Fruit fly (Drosophila melanogaster) whole organism, embryonic: ENCODE results near the gene CG5104.

Experiments used
- Aef1 ChIP-seq: fragments of 200-800 bp; sonication (Bioruptor generic); IDR thresholded peaks from 3 replicates; pipeline ENCODE4 v1.3.6; 2022; ENCODE audit warnings: missing biosample characterization, missing genetic modification characterization
- Atf-2 ChIP-seq: fragments of 200-800 bp; sonication (Bioruptor generic); optimal IDR thresholded peaks from 2 replicates; lab custom pipeline; 2016; ENCODE audit warnings: missing biosample characterization, missing genetic modification characterization
- B-H1 ChIP-seq: fragments of 200-800 bp; sonication (Bioruptor generic); IDR thresholded peaks from 3 replicates; pipeline ENCODE4 v1.3.6; 2022; ENCODE audit warnings: missing biosample characterization, missing genetic modification characterization
- C15 ChIP-seq: fragments of 200-800 bp; sonication (Bioruptor generic); IDR thresholded peaks from 3 replicates; pipeline ENCODE4 v1.3.6; 2022; ENCODE audit warnings: missing biosample characterization, missing genetic modification characterization
- CG1024 ChIP-seq: fragments of 200-800 bp; sonication (Bioruptor generic); IDR thresholded peaks from 2 replicates; pipeline ENCODE4 v1.3.6; 2022; ENCODE audit warnings: missing biosample characterization, missing genetic modification characterization
- CG11560 ChIP-seq: fragments of 200-800 bp; sonication (Bioruptor generic); IDR thresholded peaks from 3 replicates; pipeline ENCODE4 v1.3.6; 2022; ENCODE audit warnings: missing biosample characterization, missing genetic modification characterization
- CG12299 ChIP-seq: fragments of 200-800 bp; sonication (Bioruptor generic); optimal IDR thresholded peaks from 2 replicates; lab custom pipeline; 2018; ENCODE audit warnings: missing biosample characterization, mild to moderate bottlenecking, missing genetic modification characterization
- CG12942 ChIP-seq: fragments of 200-800 bp; sonication (Bioruptor generic); optimal IDR thresholded peaks from 3 replicates; lab custom pipeline; 2016; ENCODE audit warnings: missing biosample characterization, missing genetic modification characterization
- CG13894 ChIP-seq: fragments of 200-800 bp; sonication (Bioruptor generic); optimal IDR thresholded peaks from 3 replicates; lab custom pipeline; 2018; ENCODE audit warnings: missing biosample characterization, mild to moderate bottlenecking, missing genetic modification characterization, moderate library complexity
- CG1603 ChIP-seq: fragments of 200-800 bp; sonication (Bioruptor generic); optimal IDR thresholded peaks from 2 replicates; lab custom pipeline; 2019; ENCODE audit warnings: missing biosample characterization, mild to moderate bottlenecking, missing genetic modification characterization, moderate library complexity
- CG18599 ChIP-seq: fragments of 200-800 bp; sonication (Bioruptor generic); optimal IDR thresholded peaks from 3 replicates; lab custom pipeline; 2017; ENCODE audit warnings: missing biosample characterization, missing genetic modification characterization, mild to moderate bottlenecking, moderate library complexity, missing genetic modification reagents
- CG2712 ChIP-seq: fragments of 200-800 bp; optimal IDR thresholded peaks from 3 replicates; lab custom pipeline; 2019; ENCODE audit warnings: missing biosample characterization, mild to moderate bottlenecking, missing genetic modification characterization, moderate library complexity
- CG30020 ChIP-seq: fragments of 200-800 bp; optimal IDR thresholded peaks from 2 replicates; lab custom pipeline; 2019; ENCODE audit warnings: missing biosample characterization, mild to moderate bottlenecking, missing genetic modification characterization, moderate library complexity
- CG30403 ChIP-seq: fragments of 200-800 bp; sonication (Bioruptor generic); optimal IDR thresholded peaks from 3 replicates; lab custom pipeline; 2016; ENCODE audit warnings: missing biosample characterization, missing genetic modification characterization
- CG34376 ChIP-seq: fragments of 200-800 bp; sonication (Bioruptor generic); optimal IDR thresholded peaks from 2 replicates; lab custom pipeline; 2018; ENCODE audit warnings: missing biosample characterization, mild to moderate bottlenecking, missing genetic modification characterization
- CG3995 ChIP-seq: fragments of 200-800 bp; sonication (Bioruptor generic); optimal IDR thresholded peaks from 3 replicates; lab custom pipeline; 2016; ENCODE audit warnings: missing biosample characterization, missing genetic modification characterization
- CG4404 ChIP-seq: fragments of 200-800 bp; sonication (Bioruptor generic); IDR thresholded peaks from 2 replicates; pipeline ENCODE4 v1.3.6; 2022; ENCODE audit warnings: missing biosample characterization, missing genetic modification characterization
- CG4820 ChIP-seq: fragments of 200-800 bp; sonication (Bioruptor generic); optimal IDR thresholded peaks from 3 replicates; lab custom pipeline; 2016; ENCODE audit warnings: missing biosample characterization, missing genetic modification characterization
- CG5180 ChIP-seq: fragments of 200-800 bp; sonication (Bioruptor generic); optimal IDR thresholded peaks from 3 replicates; lab custom pipeline; 2017; ENCODE audit warnings: missing biosample characterization, missing genetic modification characterization, mild to moderate bottlenecking, moderate library complexity, missing genetic modification reagents
- CG6854 ChIP-seq: fragments of 200-800 bp; sonication (Bioruptor generic); optimal IDR thresholded peaks from 3 replicates; lab custom pipeline; 2017; ENCODE audit warnings: missing biosample characterization, mild to moderate bottlenecking, missing genetic modification characterization
- CG7271 ChIP-seq: fragments of 200-800 bp; sonication (Bioruptor generic); optimal IDR thresholded peaks from 2 replicates; lab custom pipeline; 2018; ENCODE audit warnings: missing biosample characterization, mild to moderate bottlenecking, missing genetic modification characterization, moderate library complexity
- D19B ChIP-seq: fragments of 200-800 bp; sonication (Bioruptor generic); optimal IDR thresholded peaks from 2 replicates; lab custom pipeline; 2017; ENCODE audit warnings: missing biosample characterization, mild to moderate bottlenecking, missing genetic modification characterization
- Drgx ChIP-seq: fragments of 200-800 bp; sonication (Bioruptor generic); IDR thresholded peaks from 2 replicates; pipeline ENCODE4 v1.3.6; 2022; ENCODE audit warnings: missing biosample characterization, missing genetic modification characterization
- Fer1 ChIP-seq: fragments of 200-800 bp; sonication (Bioruptor generic); optimal IDR thresholded peaks from 2 replicates; lab custom pipeline; 2017; ENCODE audit warnings: missing biosample characterization, mild to moderate bottlenecking, missing genetic modification characterization
- H2.0 ChIP-seq: fragments of 200-800 bp; sonication (Bioruptor generic); IDR thresholded peaks from 2 replicates; pipeline ENCODE4 v1.3.6; 2022; ENCODE audit warnings: missing biosample characterization, missing genetic modification characterization
- HLH4C ChIP-seq: fragments of 200-800 bp; sonication (Bioruptor generic); IDR thresholded peaks from 3 replicates; pipeline ENCODE4 v1.3.6; 2022; ENCODE audit warnings: missing biosample characterization, missing genetic modification characterization; ENCODE audit not compliant: partially characterized antibody
- Hmr ChIP-seq: fragments of 200-800 bp; sonication (Bioruptor generic); optimal IDR thresholded peaks from 3 replicates; lab custom pipeline; 2017; ENCODE audit warnings: mild to moderate bottlenecking, missing biosample characterization, missing genetic modification reagents, missing genetic modification characterization
- Lhr ChIP-seq: fragments of 200-800 bp; sonication (Bioruptor generic); optimal IDR thresholded peaks from 3 replicates; lab custom pipeline; 2017; ENCODE audit warnings: mild to moderate bottlenecking, missing biosample characterization, missing genetic modification reagents, missing genetic modification characterization
- MESR4 ChIP-seq: fragments of 200-800 bp; sonication (Bioruptor generic); optimal IDR thresholded peaks from 2 replicates; lab custom pipeline; 2018; ENCODE audit warnings: missing biosample characterization, mild to moderate bottlenecking, missing genetic modification characterization, moderate library complexity
- NC2β ChIP-seq: fragments of 200-800 bp; sonication (Bioruptor generic); optimal IDR thresholded peaks from 2 replicates; lab custom pipeline; 2016; ENCODE audit warnings: missing biosample characterization, missing genetic modification characterization
- Oli ChIP-seq: fragments of 200-800 bp; sonication (Bioruptor generic); optimal IDR thresholded peaks from 2 replicates; lab custom pipeline; 2018; ENCODE audit warnings: missing biosample characterization, mild to moderate bottlenecking, missing genetic modification characterization, moderate library complexity
- Tbp ChIP-seq: fragments of >200 bp; optimal IDR thresholded peaks from 2 replicates; lab custom pipeline; 2018; ENCODE audit warnings: missing biosample characterization, missing genetic modification characterization
- ato ChIP-seq: fragments of 200-800 bp; sonication (Bioruptor generic); IDR thresholded peaks from 2 replicates; pipeline ENCODE4 v1.3.6; 2022; ENCODE audit warnings: missing biosample characterization, missing genetic modification characterization; ENCODE audit not compliant: partially characterized antibody
- bowl ChIP-seq: fragments of 200-800 bp; sonication (Bioruptor generic); IDR thresholded peaks from 2 replicates; pipeline ENCODE4 v1.3.6; 2022; ENCODE audit warnings: missing biosample characterization, missing genetic modification characterization
- br ChIP-seq: fragments of >200 bp; optimal IDR thresholded peaks from 2 replicates; lab custom pipeline; 2017
- btn ChIP-seq: fragments of 200-800 bp; sonication (Bioruptor generic); optimal IDR thresholded peaks from 2 replicates; lab custom pipeline; 2016; ENCODE audit warnings: missing biosample characterization, missing genetic modification characterization
- cad ChIP-seq: fragments of >200 bp; optimal IDR thresholded peaks from 2 replicates; lab custom pipeline; 2017; ENCODE audit warnings: missing biosample characterization, missing genetic modification characterization
- cas ChIP-seq: fragments of 200-800 bp; sonication (Bioruptor generic); IDR thresholded peaks from 2 replicates; pipeline ENCODE4 v1.3.6; 2022; ENCODE audit warnings: missing biosample characterization, missing genetic modification characterization
- cg ChIP-seq: fragments of 200-800 bp; sonication (Bioruptor generic); optimal IDR thresholded peaks from 3 replicates; lab custom pipeline; 2019; ENCODE audit warnings: missing biosample characterization, mild to moderate bottlenecking, missing genetic modification characterization, moderate library complexity
- danr ChIP-seq: fragments of 200-800 bp; sonication (Bioruptor generic); IDR thresholded peaks from 2 replicates; pipeline ENCODE4 v1.3.6; 2022; ENCODE audit warnings: missing biosample characterization, missing genetic modification characterization
- esg ChIP-seq: fragments of 200-800 bp; sonication (Bioruptor generic); conservative IDR thresholded peaks from 2 replicates; pipeline ENCODE4 v1.3.6; 2022; ENCODE audit warnings: missing biosample characterization, missing genetic modification characterization
- fd3F ChIP-seq: fragments of 200-800 bp; sonication (Bioruptor generic); optimal IDR thresholded peaks from 2 replicates; lab custom pipeline; 2018; ENCODE audit warnings: missing biosample characterization, mild to moderate bottlenecking, missing genetic modification characterization, moderate library complexity
- gcm2 ChIP-seq: fragments of 200-800 bp; sonication (Bioruptor generic); optimal IDR thresholded peaks from 2 replicates; lab custom pipeline; 2016; ENCODE audit warnings: missing biosample characterization, missing genetic modification characterization
- lola ChIP-seq, 3 experiments: fragments of >200 bp in 2 of 3; fragments of 200-800 bp in 1 of 3; sonication (Bioruptor generic) in 1 of 3; optimal IDR thresholded peaks; 2 replicates each; lab custom pipeline; 2017 to 2019; ENCODE audit warnings: missing biosample characterization in 3 of 3, missing genetic modification characterization in 3 of 3, mild to moderate bottlenecking in 1 of 3, moderate library complexity in 1 of 3
- nmo ChIP-seq: fragments of 200-800 bp; sonication (Bioruptor generic); optimal IDR thresholded peaks from 2 replicates; lab custom pipeline; 2018; ENCODE audit warnings: missing biosample characterization, mild to moderate bottlenecking, missing genetic modification characterization, moderate library complexity
- nom ChIP-seq: fragments of 200-800 bp; sonication (Bioruptor generic); optimal IDR thresholded peaks from 2 replicates; lab custom pipeline; 2017; ENCODE audit warnings: missing biosample characterization, missing genetic modification characterization, mild to moderate bottlenecking, moderate library complexity, missing genetic modification reagents
- pfk ChIP-seq: fragments of 200-800 bp; sonication (Bioruptor generic); optimal IDR thresholded peaks from 2 replicates; lab custom pipeline; 2018; ENCODE audit warnings: missing biosample characterization, mild to moderate bottlenecking, missing genetic modification characterization, moderate library complexity
- phol ChIP-seq: fragments of 200-800 bp; sonication (Bioruptor generic); optimal IDR thresholded peaks from 3 replicates; lab custom pipeline; 2018; ENCODE audit warnings: missing biosample characterization, mild to moderate bottlenecking, missing genetic modification characterization, moderate library complexity
- pzg ChIP-seq: fragments of 200-800 bp; sonication (Bioruptor generic); optimal IDR thresholded peaks from 3 replicates; lab custom pipeline; 2018; ENCODE audit warnings: missing biosample characterization, mild to moderate bottlenecking, missing genetic modification characterization, moderate library complexity
- sr ChIP-seq: fragments of 200-800 bp; sonication (Bioruptor generic); IDR thresholded peaks from 3 replicates; pipeline ENCODE4 v1.3.6; 2022; ENCODE audit warnings: missing biosample characterization, missing genetic modification characterization

CG5104 gene

DNA sequence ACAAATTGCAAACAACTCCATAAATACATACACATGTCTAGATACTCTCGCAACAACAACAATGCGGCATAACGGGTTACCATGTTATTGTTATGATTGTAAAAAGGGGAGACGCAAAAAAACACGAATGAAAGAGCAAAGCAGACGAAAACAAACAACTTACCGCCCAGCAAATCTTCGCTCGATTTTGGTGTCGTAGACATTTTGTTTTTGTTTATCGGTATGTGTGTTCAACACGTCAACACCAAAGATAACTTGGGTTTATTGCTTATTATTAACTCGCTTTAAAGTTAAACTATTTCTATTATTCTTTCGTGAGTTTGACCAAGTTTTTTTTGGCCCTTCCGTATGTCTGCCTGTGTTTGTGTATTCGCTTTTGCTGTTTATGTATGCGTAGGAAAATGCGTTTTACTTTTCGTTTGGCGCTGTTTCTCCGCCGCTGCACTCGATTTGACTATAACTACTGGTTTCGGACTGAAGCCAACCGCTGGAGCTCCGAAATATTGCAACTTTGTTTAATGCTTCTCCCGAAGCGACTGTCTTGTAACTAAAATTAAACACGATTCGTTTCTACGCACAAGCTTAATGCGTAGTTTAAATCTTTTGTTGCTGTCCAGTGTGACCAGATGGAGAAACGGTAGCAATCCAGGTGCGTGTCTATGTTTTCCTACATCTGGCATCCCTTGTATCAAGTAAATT lies 1.9 kb upstream of the CG5104 start, which contains the start of gene BNIP3 (continued):
- TF ChIP-seq danr, result no peak
- TF ChIP-seq CG12942 (GFP tag; lab: Kevin White, UChicago), result no peak
- TF ChIP-seq btn (GFP tag; lab: Kevin White, UChicago), result no peak
- TF ChIP-seq CG13894 (tag; lab: Kevin White, UChicago), result peak; percentile 50
- no peak for TF ChIP-seq lola (GFP tag; optimal IDR thresholded peaks at IDR 0.05; lab: Kevin White, UChicago)
- peak; percentile 6 for TF ChIP-seq CG2712 (tag; lab: Kevin White, UChicago)
- TF ChIP-seq Tbp (GFP tag; lab: Kevin White, UChicago), result no peak
- no peak for TF ChIP-seq HLH4C
- no peak for TF ChIP-seq CG11560 (tag; lab: Robert Waterston, UW)
- TF ChIP-seq cas (GFP tag; lab: Robert Waterston, UW), result no peak
- TF ChIP-seq NC2β (GFP tag; lab: Kevin White, UChicago), result no peak
- TF ChIP-seq gcm2, result no peak
- TF ChIP-seq pzg, result peak; percentile 80
- TF ChIP-seq CG7271 (tag; lab: Kevin White, UChicago), result no peak
- TF ChIP-seq sr (GFP tag; lab: Robert Waterston, UW), result no peak
- no peak for TF ChIP-seq br (lab: Kevin White, UChicago)
- no peak for TF ChIP-seq pfk (GFP tag; lab: Kevin White, UChicago)
- peak; percentile 21 for TF ChIP-seq nmo
- TF ChIP-seq Hmr (GFP tag; lab: Kevin White, UChicago), result peak; percentile 24
- TF ChIP-seq CG3995 (GFP tag; lab: Kevin White, UChicago), result no peak
- TF ChIP-seq H2.0, result no peak
- TF ChIP-seq D19B (GFP tag; lab: Kevin White, UChicago), result no peak
- TF ChIP-seq cad (GFP tag; lab: Kevin White, UChicago), result no peak
- no peak for TF ChIP-seq CG30020 (tag; lab: Kevin White, UChicago)
- peak; percentile 59 for TF ChIP-seq CG34376
- TF ChIP-seq cg (GFP tag; lab: Kevin White, UChicago), result peak; percentile 77
- TF ChIP-seq CG6854 (GFP tag; lab: Kevin White, UChicago), result no peak
- no peak for TF ChIP-seq CG4820
- no peak for TF ChIP-seq ato (GFP tag; lab: Robert Waterston, UW)
- peak; percentile 8 for TF ChIP-seq CG12299 (tag; lab: Kevin White, UChicago)
- TF ChIP-seq CG18599 (GFP tag; lab: Kevin White, UChicago), result peak; percentile 17
- TF ChIP-seq nom (GFP tag; lab: Kevin White, UChicago), result peak; percentile 20
- TF ChIP-seq Aef1 (GFP tag; lab: Robert Waterston, UW), result peak; percentile 23; the same call in 1 of the 3 replicates
- TF ChIP-seq CG5180 (GFP tag; lab: Kevin White, UChicago), result no peak
- 0 out of 2 replicates have a peak, but pooled peaks have one; percentile 2 for TF ChIP-seq Drgx (GFP tag; lab: Robert Waterston, UW)
- peak; percentile 6; the same call in 1 of the 2 replicates for TF ChIP-seq CG1024 (GFP tag; lab: Robert Waterston, UW)
- peak; percentile 84 for TF ChIP-seq MESR4 (GFP tag; lab: Kevin White, UChicago)
- no peak for TF ChIP-seq CG30403 (GFP tag; lab: Kevin White, UChicago)
- peak; percentile 38 for TF ChIP-seq Lhr
- peak; percentile 22 for TF ChIP-seq phol (tag; lab: Kevin White, UChicago)
- TF ChIP-seq C15 (GFP tag; lab: Robert Waterston, UW), result no peak
- TF ChIP-seq CG1603, result peak; percentile 61
- TF ChIP-seq Atf-2 (GFP tag; lab: Kevin White, UChicago), result no peak
- no peak for TF ChIP-seq Oli (tag; lab: Kevin White, UChicago)
- TF ChIP-seq bowl (GFP tag; lab: Robert Waterston, UW), result no peak; the same call in 1 of the 2 replicates
- no peak for TF ChIP-seq esg (GFP tag; lab: Robert Waterston, UW)
- TF ChIP-seq CG4404 (GFP tag; lab: Robert Waterston, UW), result no peak
- no peak for TF ChIP-seq B-H1 (GFP tag; lab: Robert Waterston, UW)
- TF ChIP-seq fd3F (GFP tag; lab: Kevin White, UChicago), result no peak
- peak; percentile 6 for TF ChIP-seq Fer1 (GFP tag; lab: Kevin White, UChicago)
